Fruit fly (Drosophila melanogaster) whole organism, embryonic: ENCODE measurements around the gene CSN3.

Source experiments
- Antp ChIP-seq: fragments of 200-800 bp; sonication (Bioruptor generic); optimal IDR thresholded peaks from 3 replicates; lab custom pipeline; 2016; ENCODE audit warnings: missing biosample characterization, missing genetic modification characterization
- CG10543 ChIP-seq: fragments of 200-800 bp; sonication (Bioruptor generic); optimal IDR thresholded peaks from 3 replicates; lab custom pipeline; 2017; ENCODE audit warnings: missing biosample characterization, mild to moderate bottlenecking, missing genetic modification characterization, moderate library complexity
- CG12071 ChIP-seq: fragments of 200-800 bp; sonication (Bioruptor generic); optimal IDR thresholded peaks from 3 replicates; lab custom pipeline; 2018; ENCODE audit warnings: missing biosample characterization, mild to moderate bottlenecking, missing genetic modification characterization
- CG13296 ChIP-seq: fragments of 200-800 bp; sonication (Bioruptor generic); optimal IDR thresholded peaks from 3 replicates; lab custom pipeline; 2018; ENCODE audit warnings: missing biosample characterization, mild to moderate bottlenecking, missing genetic modification characterization
- CG18262 ChIP-seq: fragments of 200-800 bp; optimal IDR thresholded peaks from 3 replicates; lab custom pipeline; 2019; ENCODE audit warnings: missing biosample characterization, mild to moderate bottlenecking, missing genetic modification characterization, moderate library complexity
- CG18599 ChIP-seq: fragments of 200-800 bp; sonication (Bioruptor generic); optimal IDR thresholded peaks from 3 replicates; lab custom pipeline; 2017; ENCODE audit warnings: missing biosample characterization, missing genetic modification characterization, mild to moderate bottlenecking, moderate library complexity, missing genetic modification reagents
- CG2129 ChIP-seq: fragments of 200-800 bp; sonication (Bioruptor generic); IDR thresholded peaks from 2 replicates; pipeline ENCODE4 v1.3.6; 2022; ENCODE audit warnings: missing biosample characterization, missing genetic modification characterization; ENCODE audit not compliant: partially characterized antibody
- CG30431 ChIP-seq: fragments of 200-800 bp; sonication (Bioruptor generic); optimal IDR thresholded peaks from 2 replicates; lab custom pipeline; 2017; ENCODE audit warnings: missing biosample characterization, missing genetic modification characterization
- CG34224 ChIP-seq: fragments of 200-800 bp; sonication (Bioruptor generic); IDR thresholded peaks from 3 replicates; pipeline ENCODE4 v1.3.6; 2022; ENCODE audit warnings: missing biosample characterization, missing genetic modification characterization; ENCODE audit not compliant: partially characterized antibody
- CG34422 ChIP-seq: fragments of 200-800 bp; sonication (Bioruptor generic); IDR thresholded peaks from 3 replicates; pipeline ENCODE4 v1.3.6; 2022; ENCODE audit warnings: missing biosample characterization, missing genetic modification characterization
- CG6791 ChIP-seq: fragments of 200-800 bp; sonication (Bioruptor generic); IDR thresholded peaks from 3 replicates; pipeline ENCODE4 v1.3.6; 2022; ENCODE audit warnings: missing biosample characterization, missing genetic modification characterization; ENCODE audit not compliant: partially characterized antibody
- CG7987 ChIP-seq: fragments of 200-800 bp; sonication (Bioruptor generic); optimal IDR thresholded peaks from 2 replicates; lab custom pipeline; 2018; ENCODE audit warnings: missing biosample characterization, mild to moderate bottlenecking, missing genetic modification characterization, moderate library complexity
- CG8478 ChIP-seq: fragments of >200 bp; optimal IDR thresholded peaks from 2 replicates; lab custom pipeline; 2018
- CG9797 ChIP-seq: fragments of 200-800 bp; sonication (Bioruptor generic); optimal IDR thresholded peaks from 3 replicates; lab custom pipeline; 2018; ENCODE audit warnings: missing biosample characterization, mild to moderate bottlenecking, missing genetic modification characterization
- D ChIP-seq, 2 experiments: fragments of 200-800 bp in 1 of 2; fragments of >200 bp in 1 of 2; sonication (Bioruptor generic) in 1 of 2; optimal IDR thresholded peaks; 2 replicates in 1 of 2; 3 replicates in 1 of 2; lab custom pipeline; 2017; ENCODE audit warnings: mild to moderate bottlenecking in 1 of 2, missing biosample characterization in 1 of 2, missing genetic modification characterization in 1 of 2, missing genetic modification reagents in 1 of 2
- Dek ChIP-seq: fragments of 200-800 bp; sonication (Bioruptor generic); optimal IDR thresholded peaks from 3 replicates; lab custom pipeline; 2019; ENCODE audit warnings: missing biosample characterization, mild to moderate bottlenecking, missing genetic modification characterization, moderate library complexity
- Dfd ChIP-seq, 2 experiments: fragments of >200 bp; optimal IDR thresholded peaks; 2 replicates each; lab custom pipeline; 2017; ENCODE audit warnings: missing biosample characterization in 2 of 2, missing genetic modification characterization in 2 of 2
- Fer2 ChIP-seq: fragments of 200-800 bp; sonication (Bioruptor generic); optimal IDR thresholded peaks from 2 replicates; lab custom pipeline; 2018; ENCODE audit warnings: missing biosample characterization, mild to moderate bottlenecking, missing genetic modification characterization, moderate library complexity
- HLH4C ChIP-seq: fragments of 200-800 bp; sonication (Bioruptor generic); IDR thresholded peaks from 3 replicates; pipeline ENCODE4 v1.3.6; 2022; ENCODE audit warnings: missing biosample characterization, missing genetic modification characterization; ENCODE audit not compliant: partially characterized antibody
- Hmx ChIP-seq: fragments of 200-800 bp; sonication (Bioruptor generic); optimal IDR thresholded peaks from 2 replicates; lab custom pipeline; 2016; ENCODE audit warnings: missing biosample characterization, missing genetic modification characterization
- Hr3 ChIP-seq: fragments of 200-800 bp; sonication (Bioruptor generic); optimal IDR thresholded peaks from 3 replicates; lab custom pipeline; 2016; ENCODE audit warnings: missing biosample characterization, missing genetic modification characterization
- Jarid2 ChIP-seq: fragments of 200-800 bp; sonication (Bioruptor generic); optimal IDR thresholded peaks from 3 replicates; lab custom pipeline; 2017; ENCODE audit warnings: mild to moderate bottlenecking, missing biosample characterization, missing genetic modification reagents, missing genetic modification characterization
- Lpt ChIP-seq: fragments of >200 bp; optimal IDR thresholded peaks from 2 replicates; lab custom pipeline; 2018; ENCODE audit warnings: missing biosample characterization, missing genetic modification characterization
- Med ChIP-seq: fragments of 200-800 bp; sonication (Bioruptor generic); peaks from one replicate; lab custom pipeline; 2016; ENCODE audit warnings: missing biosample characterization, missing genetic modification characterization, mild to moderate bottlenecking, inconsistent platforms, moderate library complexity
- Mrtf ChIP-seq: fragments of 200-800 bp; sonication (Bioruptor generic); IDR thresholded peaks from 3 replicates; pipeline ENCODE4 v1.3.6; 2022; ENCODE audit warnings: missing biosample characterization, missing genetic modification characterization
- Myb ChIP-seq: fragments of 200-800 bp; sonication (Bioruptor generic); optimal IDR thresholded peaks from 2 replicates; lab custom pipeline; 2016; ENCODE audit warnings: missing biosample characterization, missing genetic modification characterization
- NC2α ChIP-seq: fragments of 200-800 bp; sonication (Bioruptor generic); optimal IDR thresholded peaks from 2 replicates; lab custom pipeline; 2016; ENCODE audit warnings: missing biosample characterization, missing genetic modification characterization
- NC2β ChIP-seq: fragments of 200-800 bp; sonication (Bioruptor generic); optimal IDR thresholded peaks from 2 replicates; lab custom pipeline; 2016; ENCODE audit warnings: missing biosample characterization, missing genetic modification characterization
- Nf-YB ChIP-seq: fragments of 200-800 bp; sonication (Bioruptor generic); optimal IDR thresholded peaks from 3 replicates; lab custom pipeline; 2019; ENCODE audit warnings: missing biosample characterization, mild to moderate bottlenecking, missing genetic modification characterization, moderate library complexity
- Pdp1 ChIP-seq, 2 experiments: fragments of 200-800 bp; sonication (Bioruptor generic); optimal IDR thresholded peaks; 3 replicates each; lab custom pipeline; 2016; ENCODE audit warnings: missing biosample characterization in 2 of 2, missing genetic modification characterization in 2 of 2, mild to moderate bottlenecking in 1 of 2, moderate library complexity in 1 of 2
- Vsx1 ChIP-seq: fragments of 200-800 bp; sonication (Bioruptor generic); optimal IDR thresholded peaks from 2 replicates; lab custom pipeline; 2017; ENCODE audit warnings: missing biosample characterization, mild to moderate bottlenecking, missing genetic modification characterization, missing genetic modification reagents
- YL-1 ChIP-seq: fragments of 200-800 bp; sonication (Bioruptor generic); optimal IDR thresholded peaks from 3 replicates; lab custom pipeline; 2017; ENCODE audit warnings: missing biosample characterization, mild to moderate bottlenecking, missing genetic modification characterization
- al ChIP-seq: fragments of 200-800 bp; sonication (Bioruptor generic); IDR thresholded peaks from 2 replicates; pipeline ENCODE4 v1.3.6; 2022; ENCODE audit warnings: missing biosample characterization, missing genetic modification characterization
- amos ChIP-seq: fragments of 200-800 bp; sonication (Bioruptor generic); IDR thresholded peaks from 2 replicates; pipeline ENCODE4 v1.3.6; 2022; ENCODE audit warnings: missing biosample characterization, missing genetic modification characterization; ENCODE audit not compliant: partially characterized antibody
- ara ChIP-seq: fragments of 200-800 bp; sonication (Bioruptor generic); IDR thresholded peaks from 2 replicates; pipeline ENCODE4 v1.3.6; 2022; ENCODE audit warnings: missing biosample characterization, missing genetic modification characterization
- chinmo ChIP-seq: fragments of 200-800 bp; sonication (Bioruptor generic); IDR thresholded peaks from 4 replicates; pipeline ENCODE4 v1.3.6; 2022; ENCODE audit warnings: missing biosample characterization, missing genetic modification characterization; ENCODE audit not compliant: partially characterized antibody
- fd3F ChIP-seq: fragments of 200-800 bp; sonication (Bioruptor generic); optimal IDR thresholded peaks from 2 replicates; lab custom pipeline; 2018; ENCODE audit warnings: missing biosample characterization, mild to moderate bottlenecking, missing genetic modification characterization, moderate library complexity
- gcm ChIP-seq: fragments of 200-800 bp; sonication (Bioruptor generic); optimal IDR thresholded peaks from 2 replicates; lab custom pipeline; 2019; ENCODE audit warnings: missing biosample characterization, mild to moderate bottlenecking, missing genetic modification characterization, moderate library complexity
- gem ChIP-seq: fragments of 200-800 bp; sonication (Bioruptor generic); optimal IDR thresholded peaks from 2 replicates; lab custom pipeline; 2019; ENCODE audit warnings: missing biosample characterization, mild to moderate bottlenecking, missing genetic modification characterization, moderate library complexity
- hb ChIP-seq: fragments of 200-800 bp; sonication (Bioruptor generic); IDR thresholded peaks from 3 replicates; pipeline ENCODE4 v1.3.6; 2022; ENCODE audit warnings: missing biosample characterization, missing genetic modification characterization; ENCODE audit not compliant: partially characterized antibody
- lola ChIP-seq, 3 experiments: fragments of >200 bp in 2 of 3; fragments of 200-800 bp in 1 of 3; sonication (Bioruptor generic) in 1 of 3; optimal IDR thresholded peaks; 2 replicates each; lab custom pipeline; 2017 to 2019; ENCODE audit warnings: missing biosample characterization in 3 of 3, missing genetic modification characterization in 3 of 3, mild to moderate bottlenecking in 1 of 3, moderate library complexity in 1 of 3
- pb ChIP-seq: fragments of 200-800 bp; sonication (Bioruptor generic); optimal IDR thresholded peaks from 3 replicates; lab custom pipeline; 2016; ENCODE audit warnings: missing biosample characterization, missing genetic modification characterization
- repo ChIP-seq: fragments of 200-800 bp; sonication (Bioruptor generic); optimal IDR thresholded peaks from 2 replicates; lab custom pipeline; 2016; ENCODE audit warnings: missing biosample characterization, missing genetic modification characterization
- row ChIP-seq: fragments of 200-800 bp; sonication (Bioruptor generic); IDR thresholded peaks from 3 replicates; pipeline ENCODE4 v1.3.6; 2022; ENCODE audit warnings: missing biosample characterization, missing genetic modification characterization
- twi ChIP-seq: fragments of 200-800 bp; optimal IDR thresholded peaks from 2 replicates; lab custom pipeline; 2019; ENCODE audit warnings: missing biosample characterization, mild to moderate bottlenecking, missing genetic modification characterization, moderate library complexity
- vvl ChIP-seq: fragments of 200-800 bp; sonication (Bioruptor generic); IDR thresholded peaks from 2 replicates; pipeline ENCODE4 v1.3.6; 2022; ENCODE audit warnings: missing biosample characterization, missing genetic modification characterization

The CSN3 gene

dm6 chr3L:20837831-20838301, 3.5 kb downstream of the CSN3 start (continued):
- no peak for TF ChIP-seq pb (GFP tag; lab: Kevin White, UChicago)
- peak; percentile 29; the same call in 1 of the 2 replicates for TF ChIP-seq amos
- TF ChIP-seq Nf-YB: no peak
- TF ChIP-seq Vsx1 (GFP tag; lab: Kevin White, UChicago): peak; percentile 24
- TF ChIP-seq Jarid2 (GFP tag; lab: Kevin White, UChicago): peak; percentile 42
- TF ChIP-seq CG2129 (GFP tag; lab: Robert Waterston, UW): no peak
- TF ChIP-seq chinmo (GFP tag; lab: Robert Waterston, UW): peak; percentile 57; the same call in 1 of the 4 replicates
- peak; percentile 15 for TF ChIP-seq Med
- peak in 1 of 2 experiments; percentile 89 for TF ChIP-seq Pdp1 (GFP tag; optimal IDR thresholded peaks at IDR 0.05; lab: Kevin White, UChicago)
- no peak for TF ChIP-seq CG9797 (GFP tag; lab: Kevin White, UChicago)
- no peak for TF ChIP-seq CG6791 (GFP tag; lab: Robert Waterston, UW)
- no peak for TF ChIP-seq lola (GFP tag; optimal IDR thresholded peaks at IDR 0.05; lab: Kevin White, UChicago)
- TF ChIP-seq Hr3 (GFP tag; lab: Kevin White, UChicago): no peak
- no peak for TF ChIP-seq repo (GFP tag; lab: Kevin White, UChicago)
- peak; percentile 38 for TF ChIP-seq CG10543 (GFP tag; lab: Kevin White, UChicago)
- peak; percentile 30; the same call in 1 of the 2 replicates for TF ChIP-seq vvl (GFP tag; lab: Robert Waterston, UW)

- TF ChIP-seq fd3F (peak; percentile 49), al (GFP tag; lab: Robert Waterston, UW) (0 out of 2 replicates have a peak, but pooled peaks have one; percentile 25), HLH4C (GFP tag; lab: Robert Waterston, UW) (no peak), Hmx (GFP tag; lab: Kevin White, UChicago) (peak; percentile 48), Antp (GFP tag; lab: Kevin White, UChicago) (peak; percentile 23), Mrtf (no peak), CG34224 (GFP tag; lab: Robert Waterston, UW) (no peak), CG18262 (tag; lab: Kevin White, UChicago) (peak; percentile 51), gem (tag; lab: Kevin White, UChicago) (peak; percentile 66), ara (no peak), NC2α (no peak), CG18599 (peak; percentile 71), Myb (GFP tag; lab: Kevin White, UChicago) (peak; percentile 36), Dek (tag; lab: Kevin White, UChicago) (peak; percentile 48), CG13296 (GFP tag; lab: Kevin White, UChicago) (no peak), CG8478 (lab: Kevin White, UChicago) (no peak), CG7987 (GFP tag; lab: Kevin White, UChicago) (no peak), Lpt (GFP tag; lab: Kevin White, UChicago) (no peak), twi (tag; lab: Kevin White, UChicago) (peak; percentile 2), NC2β (GFP tag; lab: Kevin White, UChicago) (no peak), Dfd (GFP tag; optimal IDR thresholded peaks at IDR 0.05; lab: Kevin White, UChicago) (no peak), Fer2 (no peak), CG12071 (no peak), gcm (no peak), CG34422 (no peak), YL-1 (no peak), CG30431 (no peak), hb (GFP tag; lab: Robert Waterston, UW) (no peak), D (optimal IDR thresholded peaks at IDR 0.05; lab: Kevin White, UChicago) (no peak), D (GFP tag; optimal IDR thresholded peaks at IDR 0.05; lab: Kevin White, UChicago) (no peak), row (GFP tag; lab: Robert Waterston, UW) (peak; percentile 63)
Measured at dm6 chr3L:20837040-20837830, 4.1 kb downstream of the CSN3 start, which contains the start of gene CG13255. TSS of gene CG13255 (plus strand) at chr3L:20837488.
